Fruit fly (Drosophila melanogaster) whole organism, wandering third instar larva: ENCODE results near the gene CG11694.

Source experiments
- CG9705 ChIP-seq: fragments of 200-800 bp; sonication (Bioruptor generic); optimal IDR thresholded peaks from 2 replicates; lab custom pipeline; 2018; ENCODE audit warnings: missing biosample characterization, mild to moderate bottlenecking, missing genetic modification characterization
- Hnf4 ChIP-seq: fragments of 200-800 bp; sonication (Bioruptor generic); optimal IDR thresholded peaks from 2 replicates; lab custom pipeline; 2016; ENCODE audit warnings: missing biosample characterization, mild to moderate bottlenecking, missing genetic modification characterization
- Hr78 ChIP-seq: fragments of >200 bp; optimal IDR thresholded peaks from 2 replicates; lab custom pipeline; 2017; ENCODE audit warnings: missing biosample characterization, missing genetic modification characterization
- Myc ChIP-seq: fragments of >200 bp; optimal IDR thresholded peaks from 2 replicates; lab custom pipeline; 2017
- dmrt93B ChIP-seq: fragments of 200-800 bp; sonication (Bioruptor generic); optimal IDR thresholded peaks from 2 replicates; lab custom pipeline; 2018; ENCODE audit warnings: missing biosample characterization, mild to moderate bottlenecking, missing genetic modification characterization
- ey ChIP-seq: fragments of 200-800 bp; sonication (Bioruptor generic); optimal IDR thresholded peaks from 2 replicates; lab custom pipeline; 2016; ENCODE audit warnings: missing biosample characterization, missing genetic modification characterization
- fru ChIP-seq: fragments of 200-800 bp; sonication (Bioruptor generic); optimal IDR thresholded peaks from 3 replicates; lab custom pipeline; 2016; ENCODE audit warnings: missing biosample characterization, mild to moderate bottlenecking, missing genetic modification characterization
- pan ChIP-seq: fragments of >200 bp; optimal IDR thresholded peaks from 2 replicates; lab custom pipeline; 2017
- psq ChIP-seq: fragments of 200-800 bp; sonication (Bioruptor generic); optimal IDR thresholded peaks from 3 replicates; lab custom pipeline; 2017; ENCODE audit warnings: missing biosample characterization, mild to moderate bottlenecking, missing genetic modification characterization, moderate library complexity
- sage ChIP-seq: fragments of 200-800 bp; sonication (Bioruptor generic); optimal IDR thresholded peaks from 2 replicates; lab custom pipeline; 2016; ENCODE audit warnings: missing biosample characterization, mild to moderate bottlenecking, missing genetic modification characterization
- sv ChIP-seq: fragments of 200-800 bp; sonication (Bioruptor generic); optimal IDR thresholded peaks from 3 replicates; lab custom pipeline; 2016; ENCODE audit warnings: missing biosample characterization, missing genetic modification characterization
- usp ChIP-seq: fragments of >200 bp; optimal IDR thresholded peaks from 2 replicates; lab custom pipeline; 2017; ENCODE audit warnings: missing biosample characterization, missing genetic modification characterization
- woc ChIP-seq: sonication (Bioruptor generic); optimal IDR thresholded peaks from 2 replicates; lab custom pipeline; 2016; ENCODE audit warnings: missing biosample characterization, mild to moderate bottlenecking, missing genetic modification characterization

DNA sequence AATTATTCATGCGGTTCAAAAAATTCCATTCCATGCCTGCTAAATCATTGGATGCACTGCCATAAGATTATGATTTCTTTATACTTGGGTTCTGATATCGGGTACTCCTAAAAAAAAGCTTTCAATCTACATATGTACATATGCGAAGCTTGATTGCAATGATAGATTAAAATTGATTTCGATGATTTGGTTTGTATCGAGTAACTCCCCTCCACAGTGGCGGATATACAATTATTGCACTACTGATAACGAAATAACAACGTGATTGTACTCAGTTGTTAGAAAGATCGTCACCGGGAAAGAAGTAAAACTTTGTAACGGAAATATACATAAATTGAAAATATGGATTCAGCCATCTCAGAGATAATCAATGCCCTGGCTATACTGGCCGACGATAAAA lies 24.2 kb downstream of the CG11694 start, which contains the start of gene Nazo:
- TF ChIP-seq usp (GFP tag; lab: Kevin White, UChicago) (no peak), pan (lab: Kevin White, UChicago) (no peak), CG9705 (GFP tag; lab: Kevin White, UChicago) (no peak), Myc (lab: Kevin White, UChicago) (no peak), fru (GFP tag; lab: Kevin White, UChicago) (no peak), sv (no peak), woc (GFP tag; lab: Kevin White, UChicago) (no peak), ey (no peak), sage (no peak), dmrt93B (GFP tag; lab: Kevin White, UChicago) (no peak), psq (no peak), Hr78 (GFP tag; lab: Kevin White, UChicago) (no peak), Hnf4 (GFP tag; lab: Kevin White, UChicago) (no peak)
